1 fruit fly cellular context compared by ENCODE assay signal in genomic region chr2L:12427487-12428101, dm6.
A peak's percentile ranks its signal among the peaks of the same experiment; 100 is the strongest.
TF ChIP-seq lines count a peak whose summit lies in the region.

CG5446 (minus strand) TSS chr2L:12427709.
Trm1 (plus strand) TSS chr2L:12428028.

TF ChIP-seq in whole organism, embryonic, 481 proteins besides CTCF, POLR2A, EP300 and RAD21 (continued from another document and continues in another):
- TF ChIP-seq CG9797 (GFP tag; optimal IDR thresholded peaks at IDR 0.05; lab: Kevin White, UChicago), result no peak
- TF ChIP-seq CG18011 (GFP tag; optimal IDR thresholded peaks at IDR 0.05; lab: Kevin White, UChicago), result no peak
- TF ChIP-seq abd-A (tag; optimal IDR thresholded peaks at IDR 0.05; lab: Kevin White, UChicago), result no peak
- TF ChIP-seq gro (GFP tag; optimal IDR thresholded peaks at IDR 0.05; lab: Kevin White, UChicago), result no peak
- peak; percentile 47 for TF ChIP-seq CG13894 (tag; optimal IDR thresholded peaks at IDR 0.05; lab: Kevin White, UChicago)
- TF ChIP-seq B-H1 (GFP tag; IDR thresholded peaks at IDR 0.05; lab: Robert Waterston, UW), result no peak
- TF ChIP-seq slou (GFP tag; optimal IDR thresholded peaks at IDR 0.05; lab: Kevin White, UChicago), result no peak
- TF ChIP-seq odd (GFP tag; optimal IDR thresholded peaks at IDR 0.05; lab: Kevin White, UChicago), result peak; percentile 52
- TF ChIP-seq Six4 (GFP tag; optimal IDR thresholded peaks at IDR 0.05; lab: Kevin White, UChicago), result peak; percentile 70
- peak; percentile 82 for TF ChIP-seq grau (tag; optimal IDR thresholded peaks at IDR 0.05; lab: Kevin White, UChicago)
- TF ChIP-seq org-1 (GFP tag; optimal IDR thresholded peaks at IDR 0.05; lab: Kevin White, UChicago), result peak; percentile 34
- TF ChIP-seq ems (GFP tag; optimal IDR thresholded peaks at IDR 0.05; lab: Kevin White, UChicago), result no peak
- peak; percentile 78 for TF ChIP-seq D19A (tag; optimal IDR thresholded peaks at IDR 0.05; lab: Kevin White, UChicago)
- peak in 1 of 2 experiments; percentile 10 for TF ChIP-seq Hr78 (GFP tag; optimal IDR thresholded peaks at IDR 0.05; lab: Kevin White, UChicago)
- TF ChIP-seq Pdp1 (GFP tag; optimal IDR thresholded peaks at IDR 0.05; lab: Kevin White, UChicago), result peak in 1 of 2 experiments; percentile 3
- no peak for TF ChIP-seq h (optimal IDR thresholded peaks at IDR 0.05; lab: Kevin White, UChicago)
- peak; percentile 69 for TF ChIP-seq Ssrp (tag; optimal IDR thresholded peaks at IDR 0.05; lab: Kevin White, UChicago)
- TF ChIP-seq CG31388 (GFP tag; optimal IDR thresholded peaks at IDR 0.05; lab: Kevin White, UChicago), result peak; percentile 17
- TF ChIP-seq CG17568 (GFP tag; optimal IDR thresholded peaks at IDR 0.05; lab: Kevin White, UChicago), result peak; percentile 26
- TF ChIP-seq dati (GFP tag; IDR thresholded peaks at IDR 0.05; lab: Robert Waterston, UW), result no peak
- TF ChIP-seq Deaf1 (tag; optimal IDR thresholded peaks at IDR 0.05; lab: Kevin White, UChicago), result peak; percentile 68
- peak; percentile 26 for TF ChIP-seq tup (GFP tag; optimal IDR thresholded peaks at IDR 0.05; lab: Kevin White, UChicago)
- no peak for TF ChIP-seq Doc3 (GFP tag; IDR thresholded peaks at IDR 0.05; lab: Robert Waterston, UW; ENCODE audit: partially characterized antibody)
- peak; percentile 47 for TF ChIP-seq CG6813 (GFP tag; optimal IDR thresholded peaks at IDR 0.05; lab: Kevin White, UChicago)
- peak; percentile 45 for TF ChIP-seq run (tag; optimal IDR thresholded peaks at IDR 0.05; lab: Kevin White, UChicago)
- TF ChIP-seq CG17359 (tag; optimal IDR thresholded peaks at IDR 0.05; lab: Kevin White, UChicago), result peak; percentile 69
- TF ChIP-seq CG8924 (tag; optimal IDR thresholded peaks at IDR 0.05; lab: Kevin White, UChicago), result peak; percentile 89
- peak; percentile 36 for TF ChIP-seq kay (GFP tag; optimal IDR thresholded peaks at IDR 0.05; lab: Kevin White, UChicago)
- TF ChIP-seq Sry-β (GFP tag; optimal IDR thresholded peaks at IDR 0.05; lab: Kevin White, UChicago), result peak; percentile 86
- no peak for TF ChIP-seq vnd (GFP tag; IDR thresholded peaks at IDR 0.05; lab: Robert Waterston, UW; ENCODE audit: partially characterized antibody)
- peak; percentile 73 for TF ChIP-seq trem (tag; optimal IDR thresholded peaks at IDR 0.05; lab: Kevin White, UChicago)
- TF ChIP-seq Oli (tag; optimal IDR thresholded peaks at IDR 0.05; lab: Kevin White, UChicago), result peak; percentile 57
- TF ChIP-seq lilli (GFP tag; optimal IDR thresholded peaks at IDR 0.05; lab: Kevin White, UChicago), result peak; percentile 47
- peak in 1 of 2 experiments; percentile 66 for TF ChIP-seq Eip74EF (GFP tag; optimal IDR thresholded peaks at IDR 0.05; lab: Kevin White, UChicago)
- no peak for TF ChIP-seq CG15011 (GFP tag; optimal IDR thresholded peaks at IDR 0.05; lab: Kevin White, UChicago)
- no peak for TF ChIP-seq CG14441 (GFP tag; IDR thresholded peaks at IDR 0.05; lab: Robert Waterston, UW)
- TF ChIP-seq sna (GFP tag; IDR thresholded peaks at IDR 0.05; lab: Robert Waterston, UW; ENCODE audit: partially characterized antibody), result no peak
- peak; percentile 80 for TF ChIP-seq phol (tag; optimal IDR thresholded peaks at IDR 0.05; lab: Kevin White, UChicago)
- TF ChIP-seq CG17829 (tag; optimal IDR thresholded peaks at IDR 0.05; lab: Kevin White, UChicago), result peak; percentile 88
- no peak; the same call in 1 of the 2 replicates for TF ChIP-seq al (GFP tag; IDR thresholded peaks at IDR 0.05; lab: Robert Waterston, UW)
- no peak for TF ChIP-seq CG14667 (GFP tag; IDR thresholded peaks at IDR 0.05; lab: Robert Waterston, UW)
- TF ChIP-seq bowl (GFP tag; IDR thresholded peaks at IDR 0.05; lab: Robert Waterston, UW), result no peak
- TF ChIP-seq tll (GFP tag; optimal IDR thresholded peaks at IDR 0.05; lab: Kevin White, UChicago), result no peak
- TF ChIP-seq Usf (GFP tag; optimal IDR thresholded peaks at IDR 0.05; lab: Kevin White, UChicago), result peak; percentile 6
- TF ChIP-seq Lim3 (GFP tag; IDR thresholded peaks at IDR 0.05; lab: Robert Waterston, UW), result no peak
- no peak for TF ChIP-seq CG2889 (GFP tag; IDR thresholded peaks at IDR 0.05; lab: Robert Waterston, UW)
- peak; percentile 48 for TF ChIP-seq E2f1 (GFP tag; IDR thresholded peaks at IDR 0.05; lab: Robert Waterston, UW)
- TF ChIP-seq sqz (GFP tag; optimal IDR thresholded peaks at IDR 0.05; lab: Kevin White, UChicago), result peak; percentile 12
- peak; percentile 32; the same call in 1 of the 2 replicates for TF ChIP-seq Bgb (GFP tag; IDR thresholded peaks at IDR 0.05; lab: Robert Waterston, UW; ENCODE audit: partially characterized antibody)
- TF ChIP-seq fru (optimal IDR thresholded peaks at IDR 0.05; lab: Kevin White, UChicago), result no peak
- peak; percentile 17; the same call in 1 of the 3 replicates for TF ChIP-seq zfh1 (GFP tag; IDR thresholded peaks at IDR 0.05; lab: Robert Waterston, UW)
- peak; percentile 69 for TF ChIP-seq CG10543 (GFP tag; optimal IDR thresholded peaks at IDR 0.05; lab: Kevin White, UChicago)
- TF ChIP-seq dysf (GFP tag; IDR thresholded peaks at IDR 0.05; lab: Robert Waterston, UW), result peak; percentile 60; the same call in 2 of the 3 replicates
- no peak for TF ChIP-seq CG3163 (GFP tag; optimal IDR thresholded peaks at IDR 0.05; lab: Kevin White, UChicago)
- no peak for TF ChIP-seq Gsc (GFP tag; IDR thresholded peaks at IDR 0.05; lab: Robert Waterston, UW)
- no peak for TF ChIP-seq CG11560 (tag; IDR thresholded peaks at IDR 0.05; lab: Robert Waterston, UW)
- no peak for TF ChIP-seq crc (GFP tag; optimal IDR thresholded peaks at IDR 0.05; lab: Kevin White, UChicago)
- TF ChIP-seq CG16779 (GFP tag; IDR thresholded peaks at IDR 0.05; lab: Robert Waterston, UW), result no peak
- TF ChIP-seq slp2 (GFP tag; optimal IDR thresholded peaks at IDR 0.05; lab: Kevin White, UChicago), result no peak
- TF ChIP-seq D19B (GFP tag; optimal IDR thresholded peaks at IDR 0.05; lab: Kevin White, UChicago), result peak; percentile 16
- peak; percentile 89 for TF ChIP-seq CG18262 (tag; optimal IDR thresholded peaks at IDR 0.05; lab: Kevin White, UChicago)
- TF ChIP-seq CG16863 (GFP tag; optimal IDR thresholded peaks at IDR 0.05; lab: Kevin White, UChicago), result no peak
- peak; percentile 75 for TF ChIP-seq Nf-YC (tag; optimal IDR thresholded peaks at IDR 0.05; lab: Kevin White, UChicago)
- TF ChIP-seq pho (GFP tag; optimal IDR thresholded peaks at IDR 0.05; lab: Kevin White, UChicago), result no peak
- no peak; the same call in 1 of the 2 replicates for TF ChIP-seq esg (GFP tag; conservative IDR thresholded peaks at IDR 0.05; lab: Robert Waterston, UW)
- TF ChIP-seq nerfin-1 (tag; optimal IDR thresholded peaks at IDR 0.05; lab: Kevin White, UChicago), result peak; percentile 53
- peak; percentile 21 for TF ChIP-seq CG1603 (tag; optimal IDR thresholded peaks at IDR 0.05; lab: Kevin White, UChicago)
- TF ChIP-seq Doc2 (GFP tag; IDR thresholded peaks at IDR 0.05; lab: Robert Waterston, UW), result no peak
- TF ChIP-seq CG12236 (GFP tag; optimal IDR thresholded peaks at IDR 0.05; lab: Kevin White, UChicago), result no peak
- no peak for TF ChIP-seq CG6175 (GFP tag; IDR thresholded peaks at IDR 0.05; lab: Robert Waterston, UW)
- TF ChIP-seq CG2875 (GFP tag; optimal IDR thresholded peaks at IDR 0.05; lab: Kevin White, UChicago), result no peak
- TF ChIP-seq schlank (tag; optimal IDR thresholded peaks at IDR 0.05; lab: Kevin White, UChicago), result no peak
- TF ChIP-seq crp (GFP tag; optimal IDR thresholded peaks at IDR 0.05; lab: Kevin White, UChicago), result no peak
- peak; percentile 64 for TF ChIP-seq CG12104 (GFP tag; optimal IDR thresholded peaks at IDR 0.05; lab: Kevin White, UChicago)
- TF ChIP-seq lola (GFP tag; optimal IDR thresholded peaks at IDR 0.05; lab: Kevin White, UChicago), result peak in 1 of 3 experiments; percentile 83
- peak; percentile 77 for TF ChIP-seq gcm (GFP tag; optimal IDR thresholded peaks at IDR 0.05; lab: Kevin White, UChicago)
- peak; percentile 39 for TF ChIP-seq nom (GFP tag; optimal IDR thresholded peaks at IDR 0.05; lab: Kevin White, UChicago)
- TF ChIP-seq CG8765 (GFP tag; IDR thresholded peaks at IDR 0.05; lab: Robert Waterston, UW), result no peak
- no peak for TF ChIP-seq CG17186 (GFP tag; optimal IDR thresholded peaks at IDR 0.05; lab: Kevin White, UChicago)
- TF ChIP-seq NK7.1 (GFP tag; optimal IDR thresholded peaks at IDR 0.05; lab: Kevin White, UChicago), result no peak
- TF ChIP-seq twi (tag; optimal IDR thresholded peaks at IDR 0.05; lab: Kevin White, UChicago), result peak; percentile 54
- TF ChIP-seq nau (GFP tag; optimal IDR thresholded peaks at IDR 0.05; lab: Kevin White, UChicago), result no peak
- TF ChIP-seq wek (GFP tag; optimal IDR thresholded peaks at IDR 0.05; lab: Kevin White, UChicago), result no peak
- TF ChIP-seq BEAF-32 (GFP tag; optimal IDR thresholded peaks at IDR 0.05; lab: Kevin White, UChicago), result peak; percentile 16
- TF ChIP-seq seq (GFP tag; IDR thresholded peaks at IDR 0.05; lab: Robert Waterston, UW), result no peak
- TF ChIP-seq dmrt99B (tag; optimal IDR thresholded peaks at IDR 0.05; lab: Kevin White, UChicago), result peak; percentile 78
- TF ChIP-seq Nf-YA (GFP tag; IDR thresholded peaks at IDR 0.05; lab: Robert Waterston, UW), result no peak
- peak; percentile 76 for TF ChIP-seq dmrt11E (tag; optimal IDR thresholded peaks at IDR 0.05; lab: Kevin White, UChicago)
- no peak for TF ChIP-seq CG7963 (GFP tag; IDR thresholded peaks at IDR 0.05; lab: Robert Waterston, UW; ENCODE audit: partially characterized antibody)
- TF ChIP-seq ci (GFP tag; IDR thresholded peaks at IDR 0.05; lab: Robert Waterston, UW), result 0 out of 3 replicates have a peak, but pooled peaks have one; percentile 21
- TF ChIP-seq CG7372 (GFP tag; IDR thresholded peaks at IDR 0.05; lab: Robert Waterston, UW), result 0 out of 2 replicates have a peak, but pooled peaks have one; percentile 40
- TF ChIP-seq ap (GFP tag; IDR thresholded peaks at IDR 0.05; lab: Robert Waterston, UW), result no peak
- no peak for TF ChIP-seq fu2 (GFP tag; optimal IDR thresholded peaks at IDR 0.05; lab: Kevin White, UChicago)
- no peak for TF ChIP-seq chm (GFP tag; IDR thresholded peaks at IDR 0.05; lab: Robert Waterston, UW)
- TF ChIP-seq Ada2b (GFP tag; IDR thresholded peaks at IDR 0.05; lab: Robert Waterston, UW), result no peak
- no peak for TF ChIP-seq CG12769 (tag; optimal IDR thresholded peaks at IDR 0.05; lab: Kevin White, UChicago)
- peak; percentile 81 for TF ChIP-seq CG15601 (tag; optimal IDR thresholded peaks at IDR 0.05; lab: Kevin White, UChicago)
- TF ChIP-seq CG7556 (GFP tag; optimal IDR thresholded peaks at IDR 0.05; lab: Kevin White, UChicago), result peak; percentile 85
- TF ChIP-seq CG4854 (GFP tag; optimal IDR thresholded peaks at IDR 0.05; lab: Kevin White, UChicago), result no peak
- no peak for TF ChIP-seq CG12219 (GFP tag; optimal IDR thresholded peaks at IDR 0.05; lab: Kevin White, UChicago)
- no peak for TF ChIP-seq CG17612 (GFP tag; IDR thresholded peaks at IDR 0.05; lab: Robert Waterston, UW)
- TF ChIP-seq Jarid2 (GFP tag; optimal IDR thresholded peaks at IDR 0.05; lab: Kevin White, UChicago), result peak; percentile 30
- no peak for TF ChIP-seq CG10321 (GFP tag; IDR thresholded peaks at IDR 0.05; lab: Robert Waterston, UW)
- peak; percentile 72 for TF ChIP-seq Med (GFP tag; lab: Kevin White, UChicago)
- no peak for TF ChIP-seq gcm2 (GFP tag; optimal IDR thresholded peaks at IDR 0.05; lab: Kevin White, UChicago)
- peak; percentile 9 to 68 for TF ChIP-seq bsh (GFP tag; optimal IDR thresholded peaks at IDR 0.05; lab: Kevin White, UChicago)
- no peak for TF ChIP-seq crol (GFP tag; IDR thresholded peaks at IDR 0.05; lab: Robert Waterston, UW)
- TF ChIP-seq wdn (GFP tag; IDR thresholded peaks at IDR 0.05; lab: Robert Waterston, UW), result no peak
- peak; percentile 25 for TF ChIP-seq Max (GFP tag; optimal IDR thresholded peaks at IDR 0.05; lab: Kevin White, UChicago)
- TF ChIP-seq CG14710 (tag; optimal IDR thresholded peaks at IDR 0.05; lab: Kevin White, UChicago), result peak; percentile 87
- no peak for TF ChIP-seq CG14965 (GFP tag; optimal IDR thresholded peaks at IDR 0.05; lab: Kevin White, UChicago; ENCODE audit: borderline replicate concordance)
- peak; percentile 14 for TF ChIP-seq CG10462 (GFP tag; optimal IDR thresholded peaks at IDR 0.05; lab: Kevin White, UChicago)
- TF ChIP-seq CG6765 (GFP tag; optimal IDR thresholded peaks at IDR 0.05; lab: Kevin White, UChicago), result peak; percentile 40
- no peak for TF ChIP-seq CG4707 (GFP tag; optimal IDR thresholded peaks at IDR 0.05; lab: Kevin White, UChicago)
- TF ChIP-seq Vsx1 (GFP tag; optimal IDR thresholded peaks at IDR 0.05; lab: Kevin White, UChicago), result no peak
- peak; percentile 78 for TF ChIP-seq CG10979 (tag; optimal IDR thresholded peaks at IDR 0.05; lab: Kevin White, UChicago)
- peak; percentile 51; the same call in 1 of the 2 replicates for TF ChIP-seq CG32532 (GFP tag; IDR thresholded peaks at IDR 0.05; lab: Robert Waterston, UW)
- TF ChIP-seq btn (GFP tag; optimal IDR thresholded peaks at IDR 0.05; lab: Kevin White, UChicago), result no peak
- TF ChIP-seq Ets65A (GFP tag; lab: Kevin White, UChicago), result peak; percentile 47
- peak; percentile 73 for TF ChIP-seq sob (GFP tag; IDR thresholded peaks at IDR 0.05; lab: Robert Waterston, UW)
- TF ChIP-seq ftz-f1 (GFP tag; optimal IDR thresholded peaks at IDR 0.05; lab: Kevin White, UChicago), result no peak
- TF ChIP-seq dan (GFP tag; IDR thresholded peaks at IDR 0.05; lab: Robert Waterston, UW), result no peak
- no peak for TF ChIP-seq maf-S (GFP tag; optimal IDR thresholded peaks at IDR 0.05; lab: Kevin White, UChicago)
- TF ChIP-seq disco-r (GFP tag; optimal IDR thresholded peaks at IDR 0.05; lab: Kevin White, UChicago), result no peak
- TF ChIP-seq CG33557 (GFP tag; optimal IDR thresholded peaks at IDR 0.05; lab: Kevin White, UChicago), result peak; percentile 67
- TF ChIP-seq so (GFP tag; IDR thresholded peaks at IDR 0.05; lab: Robert Waterston, UW), result no peak
- peak; percentile 87 for TF ChIP-seq CG2712 (tag; optimal IDR thresholded peaks at IDR 0.05; lab: Kevin White, UChicago)
- TF ChIP-seq CG13424 (tag; optimal IDR thresholded peaks at IDR 0.05; lab: Kevin White, UChicago), result peak; percentile 86
- no peak for TF ChIP-seq mirr (GFP tag; optimal IDR thresholded peaks at IDR 0.05; lab: Kevin White, UChicago)
- peak; percentile 21 for TF ChIP-seq CG8281 (tag; optimal IDR thresholded peaks at IDR 0.05; lab: Kevin White, UChicago)
- TF ChIP-seq tx (GFP tag; optimal IDR thresholded peaks at IDR 0.05; lab: Kevin White, UChicago), result no peak
- no peak for TF ChIP-seq en (GFP tag; optimal IDR thresholded peaks at IDR 0.05; lab: Kevin White, UChicago)
- TF ChIP-seq CG18599 (GFP tag; optimal IDR thresholded peaks at IDR 0.05; lab: Kevin White, UChicago), result peak; percentile 83
- TF ChIP-seq insv (GFP tag; optimal IDR thresholded peaks at IDR 0.05; lab: Kevin White, UChicago), result peak in 1 of 2 experiments; percentile 19
- peak; percentile 76 for TF ChIP-seq Meics (GFP tag; optimal IDR thresholded peaks at IDR 0.05; lab: Kevin White, UChicago)
